Worm (Caenorhabditis elegans) whole organism, L2 larva: ENCODE measurements around the gene clec-127.

Experiments used
- R02D3.7 ChIP-seq: fragments of 150-350 bp; optimal IDR thresholded peaks from 2 replicates; lab custom pipeline; 2014; ENCODE audit warnings: missing biosample characterization, missing genetic modification characterization
- aly-2 ChIP-seq: fragments of 150-350 bp; optimal IDR thresholded peaks from 2 replicates; lab custom pipeline; 2014; ENCODE audit warnings: missing biosample characterization, missing genetic modification characterization
- egl-27 ChIP-seq: sonication (generic microtip); optimal IDR thresholded peaks from 3 replicates; lab custom pipeline; 2017; ENCODE audit warnings: missing biosample characterization, missing genetic modification reagents, missing genetic modification characterization
- lin-13 ChIP-seq: fragments of 150-350 bp; optimal IDR thresholded peaks from 2 replicates; lab custom pipeline; 2014; ENCODE audit warnings: missing biosample characterization, missing genetic modification reagents, missing genetic modification characterization
- mab-5 ChIP-seq: fragments of 150-350 bp; optimal IDR thresholded peaks from 2 replicates; lab custom pipeline; 2014; ENCODE audit warnings: missing biosample characterization, missing genetic modification characterization
- nhr-237 ChIP-seq: fragments of 150-350 bp; optimal IDR thresholded peaks from 2 replicates; lab custom pipeline; 2014; ENCODE audit warnings: missing biosample characterization, missing genetic modification characterization
- nhr-6 ChIP-seq: fragments of 150-350 bp; optimal IDR thresholded peaks from 2 replicates; lab custom pipeline; 2014; ENCODE audit warnings: missing biosample characterization, missing genetic modification characterization
- sma-3 ChIP-seq: sonication (generic microtip); optimal IDR thresholded peaks from 2 replicates; lab custom pipeline; 2016; ENCODE audit warnings: missing genetic modification reagents, missing genetic modification characterization, missing compliant biosample characterization
- unc-62 ChIP-seq: fragments of 150-350 bp; optimal IDR thresholded peaks from 2 replicates; lab custom pipeline; 2014; ENCODE audit warnings: missing biosample characterization, missing genetic modification reagents, missing genetic modification characterization

- TF ChIP-seq egl-27 (tag; lab: Kevin White, UChicago): no peak
- TF ChIP-seq lin-13 (GFP tag; lab: Kevin White, UChicago): no peak
- TF ChIP-seq unc-62 (GFP tag; lab: Kevin White, UChicago): no peak
- no peak for TF ChIP-seq R02D3.7
- TF ChIP-seq sma-3 (GFP tag; lab: Kevin White, UChicago): no peak
- no peak for TF ChIP-seq nhr-6 (tag; lab: Kevin White, UChicago)
- TF ChIP-seq aly-2: no peak
- no peak for TF ChIP-seq nhr-237 (tag; lab: Kevin White, UChicago)
- no peak for TF ChIP-seq mab-5 (tag; lab: Kevin White, UChicago)
These were observed 44.9 kb downstream of the clec-127 start, which contains the start of gene col-72 for ce11 chrII:3524097-3524496.
